Worm (Caenorhabditis elegans) whole organism, late embryonic: ENCODE measurements around the gene fbxa-190.

ENCODE experiments used
- C38D4.7 ChIP-seq: fragments of 200-800 bp; sonication (Bioruptor generic); optimal IDR thresholded peaks from 2 replicates; lab custom pipeline; 2018; ENCODE audit warnings: mild to moderate bottlenecking, missing genetic modification characterization, moderate library complexity, missing compliant biosample characterization
- ceh-22 ChIP-seq: sonication (generic microtip); optimal IDR thresholded peaks from 2 replicates; lab custom pipeline; 2017; ENCODE audit warnings: missing biosample characterization, missing genetic modification characterization
- dmd-4 ChIP-seq: sonication (generic microtip); optimal IDR thresholded peaks from 2 replicates; lab custom pipeline; 2016; ENCODE audit warnings: borderline replicate concordance, missing genetic modification characterization, missing compliant biosample characterization

- no peak for TF ChIP-seq ceh-22
- no peak for TF ChIP-seq dmd-4 (tag; lab: Kevin White, UChicago)
- no peak for TF ChIP-seq C38D4.7 (GFP tag; lab: Kevin White, UChicago)
Observed at ce11 chrX:1337834-1338233, 34.0 kb upstream of the fbxa-190 start.
